Fruit fly (Drosophila melanogaster) whole organism, embryonic: ENCODE data around the gene CG11307.
A peak's percentile ranks its signal among the peaks of the same experiment; 100 is the strongest.

Experiments
- Ada2b ChIP-seq: fragments of 200-800 bp; sonication (Bioruptor generic); IDR thresholded peaks from 2 replicates; pipeline ENCODE4 v1.3.6; 2022; ENCODE audit warnings: missing biosample characterization, missing genetic modification characterization
- Bteb2 ChIP-seq: fragments of 200-800 bp; sonication (Bioruptor generic); optimal IDR thresholded peaks from 2 replicates; lab custom pipeline; 2016; ENCODE audit warnings: missing biosample characterization, missing genetic modification characterization
- CG10959 ChIP-seq: fragments of 200-800 bp; sonication (Bioruptor generic); IDR thresholded peaks from 2 replicates; pipeline ENCODE4 v1.3.6; 2022; ENCODE audit warnings: missing biosample characterization, missing genetic modification characterization
- CG15073 ChIP-seq: fragments of 200-800 bp; sonication (Bioruptor generic); optimal IDR thresholded peaks from 2 replicates; lab custom pipeline; 2016; ENCODE audit warnings: missing biosample characterization, missing genetic modification characterization
- CG1529 ChIP-seq: fragments of 200-800 bp; sonication (Bioruptor generic); optimal IDR thresholded peaks from 3 replicates; lab custom pipeline; 2018; ENCODE audit warnings: missing biosample characterization, missing genetic modification characterization
- CG16813 ChIP-seq: fragments of 200-800 bp; sonication (Bioruptor generic); IDR thresholded peaks from 3 replicates; pipeline ENCODE4 v1.3.6; 2022; ENCODE audit warnings: missing biosample characterization, missing genetic modification characterization; ENCODE audit not compliant: partially characterized antibody
- CG17186 ChIP-seq: fragments of 200-800 bp; sonication (Bioruptor generic); optimal IDR thresholded peaks from 3 replicates; lab custom pipeline; 2017; ENCODE audit warnings: missing biosample characterization, missing genetic modification reagents, missing genetic modification characterization
- CG17612 ChIP-seq: fragments of 200-800 bp; sonication (Bioruptor generic); IDR thresholded peaks from 2 replicates; pipeline ENCODE4 v1.3.6; 2022; ENCODE audit warnings: missing biosample characterization, missing genetic modification characterization
- CG18011 ChIP-seq: fragments of 200-800 bp; sonication (Bioruptor generic); optimal IDR thresholded peaks from 2 replicates; lab custom pipeline; 2017; ENCODE audit warnings: missing biosample characterization, missing genetic modification characterization, mild to moderate bottlenecking, moderate library complexity, missing genotype
- CG18476 ChIP-seq: fragments of 200-800 bp; sonication (Bioruptor generic); optimal IDR thresholded peaks from 2 replicates; lab custom pipeline; 2016; ENCODE audit warnings: missing biosample characterization, mild to moderate bottlenecking, missing genetic modification characterization
- CG31441 ChIP-seq: fragments of 200-800 bp; sonication (Bioruptor generic); IDR thresholded peaks from 2 replicates; pipeline ENCODE4 v1.3.6; 2022; ENCODE audit warnings: missing biosample characterization, missing genetic modification characterization
- CG34224 ChIP-seq: fragments of 200-800 bp; sonication (Bioruptor generic); IDR thresholded peaks from 3 replicates; pipeline ENCODE4 v1.3.6; 2022; ENCODE audit warnings: missing biosample characterization, missing genetic modification characterization; ENCODE audit not compliant: partially characterized antibody
- CG34376 ChIP-seq: fragments of 200-800 bp; sonication (Bioruptor generic); optimal IDR thresholded peaks from 2 replicates; lab custom pipeline; 2018; ENCODE audit warnings: missing biosample characterization, mild to moderate bottlenecking, missing genetic modification characterization
- CG4730 ChIP-seq: fragments of 200-800 bp; sonication (Bioruptor generic); IDR thresholded peaks from 2 replicates; pipeline ENCODE4 v1.3.6; 2022; ENCODE audit warnings: missing biosample characterization, missing genetic modification characterization
- CG5245 ChIP-seq: fragments of 200-800 bp; sonication (Bioruptor generic); optimal IDR thresholded peaks from 3 replicates; lab custom pipeline; 2016; ENCODE audit warnings: missing biosample characterization, missing genetic modification characterization
- CG6854 ChIP-seq: fragments of 200-800 bp; sonication (Bioruptor generic); optimal IDR thresholded peaks from 3 replicates; lab custom pipeline; 2017; ENCODE audit warnings: missing biosample characterization, mild to moderate bottlenecking, missing genetic modification characterization
- CG7357 ChIP-seq: fragments of 200-800 bp; sonication (Bioruptor generic); IDR thresholded peaks from 3 replicates; pipeline ENCODE4 v1.3.6; 2022; ENCODE audit warnings: missing biosample characterization, missing genetic modification characterization
- CG7839 ChIP-seq: fragments of 200-800 bp; sonication (Bioruptor generic); optimal IDR thresholded peaks from 3 replicates; lab custom pipeline; 2018; ENCODE audit warnings: missing biosample characterization, mild to moderate bottlenecking, missing genetic modification characterization, moderate library complexity
- CG8924 ChIP-seq: fragments of 200-800 bp; optimal IDR thresholded peaks from 3 replicates; lab custom pipeline; 2019; ENCODE audit warnings: missing biosample characterization, mild to moderate bottlenecking, missing genetic modification characterization, moderate library complexity
- CG9609 ChIP-seq: fragments of 200-800 bp; sonication (Bioruptor generic); optimal IDR thresholded peaks from 3 replicates; lab custom pipeline; 2016; ENCODE audit warnings: missing biosample characterization, missing genetic modification characterization
- CkIIα-i1 ChIP-seq: fragments of 200-800 bp; sonication (Bioruptor generic); IDR thresholded peaks from 2 replicates; pipeline ENCODE4 v1.3.6; 2022; ENCODE audit warnings: missing biosample characterization, missing genetic modification characterization
- ERR ChIP-seq: fragments of 200-800 bp; sonication (Bioruptor generic); optimal IDR thresholded peaks from 2 replicates; lab custom pipeline; 2016; ENCODE audit warnings: missing biosample characterization, missing genetic modification characterization
- Eip74EF ChIP-seq, 2 experiments: fragments of 200-800 bp in 1 of 2; fragments of >200 bp in 1 of 2; sonication (Bioruptor generic) in 1 of 2; optimal IDR thresholded peaks; 2 replicates each; lab custom pipeline; 2017 to 2019; ENCODE audit warnings: missing biosample characterization in 2 of 2, missing genetic modification characterization in 2 of 2, mild to moderate bottlenecking in 1 of 2, moderate library complexity in 1 of 2
- Ets97D ChIP-seq: fragments of 200-800 bp; sonication (Bioruptor generic); optimal IDR thresholded peaks from 3 replicates; lab custom pipeline; 2016; ENCODE audit warnings: missing biosample characterization, missing genetic modification characterization
- HLH54F ChIP-seq: fragments of 200-800 bp; sonication (Bioruptor generic); optimal IDR thresholded peaks from 3 replicates; lab custom pipeline; 2016; ENCODE audit warnings: missing biosample characterization, missing genetic modification characterization
- Hmr ChIP-seq: fragments of 200-800 bp; sonication (Bioruptor generic); optimal IDR thresholded peaks from 3 replicates; lab custom pipeline; 2017; ENCODE audit warnings: mild to moderate bottlenecking, missing biosample characterization, missing genetic modification reagents, missing genetic modification characterization
- Lpt ChIP-seq: fragments of >200 bp; optimal IDR thresholded peaks from 2 replicates; lab custom pipeline; 2018; ENCODE audit warnings: missing biosample characterization, missing genetic modification characterization
- MBD-R2 ChIP-seq: fragments of 200-800 bp; sonication (Bioruptor generic); IDR thresholded peaks from 2 replicates; pipeline ENCODE4 v1.3.6; 2022; ENCODE audit warnings: missing biosample characterization, missing genetic modification characterization
- Med ChIP-seq: fragments of 200-800 bp; sonication (Bioruptor generic); peaks from one replicate; lab custom pipeline; 2016; ENCODE audit warnings: missing biosample characterization, missing genetic modification characterization, mild to moderate bottlenecking, inconsistent platforms, moderate library complexity
- ap ChIP-seq: fragments of 200-800 bp; sonication (Bioruptor generic); IDR thresholded peaks from 2 replicates; pipeline ENCODE4 v1.3.6; 2022; ENCODE audit warnings: missing biosample characterization, missing genetic modification characterization
- ash1 ChIP-seq: fragments of 200-800 bp; sonication (Bioruptor generic); optimal IDR thresholded peaks from 2 replicates; lab custom pipeline; 2018; ENCODE audit warnings: missing biosample characterization, mild to moderate bottlenecking, missing genetic modification characterization
- br ChIP-seq: fragments of >200 bp; optimal IDR thresholded peaks from 2 replicates; lab custom pipeline; 2017
- cas ChIP-seq: fragments of 200-800 bp; sonication (Bioruptor generic); IDR thresholded peaks from 2 replicates; pipeline ENCODE4 v1.3.6; 2022; ENCODE audit warnings: missing biosample characterization, missing genetic modification characterization
- danr ChIP-seq: fragments of 200-800 bp; sonication (Bioruptor generic); IDR thresholded peaks from 2 replicates; pipeline ENCODE4 v1.3.6; 2022; ENCODE audit warnings: missing biosample characterization, missing genetic modification characterization
- dysf ChIP-seq: fragments of 200-800 bp; sonication (Bioruptor generic); IDR thresholded peaks from 3 replicates; pipeline ENCODE4 v1.3.6; 2022; ENCODE audit warnings: missing biosample characterization, missing genetic modification characterization
- eve ChIP-seq, 2 experiments: fragments of >200 bp; optimal IDR thresholded peaks; 2 replicates each; lab custom pipeline; 2017; ENCODE audit warnings: missing biosample characterization in 2 of 2, missing genetic modification characterization in 2 of 2
- ftz-f1 ChIP-seq: fragments of 200-800 bp; sonication (Bioruptor generic); optimal IDR thresholded peaks from 2 replicates; lab custom pipeline; 2016; ENCODE audit warnings: missing biosample characterization, missing genetic modification characterization
- h ChIP-seq: fragments of >200 bp; optimal IDR thresholded peaks from 2 replicates; lab custom pipeline; 2017
- lola ChIP-seq, 3 experiments: fragments of >200 bp in 2 of 3; fragments of 200-800 bp in 1 of 3; sonication (Bioruptor generic) in 1 of 3; optimal IDR thresholded peaks; 2 replicates each; lab custom pipeline; 2017 to 2019; ENCODE audit warnings: missing biosample characterization in 3 of 3, missing genetic modification characterization in 3 of 3, mild to moderate bottlenecking in 1 of 3, moderate library complexity in 1 of 3
- mld ChIP-seq: fragments of 200-800 bp; sonication (Bioruptor generic); IDR thresholded peaks from 3 replicates; pipeline ENCODE4 v1.3.6; 2022; ENCODE audit warnings: missing biosample characterization, missing genetic modification characterization; ENCODE audit not compliant: partially characterized antibody
- otp ChIP-seq: fragments of 200-800 bp; sonication (Bioruptor generic); IDR thresholded peaks from 3 replicates; pipeline ENCODE4, ENCODE4 v1.3.6; 2022; ENCODE audit warnings: missing biosample characterization, missing genetic modification characterization
- phol ChIP-seq: fragments of 200-800 bp; sonication (Bioruptor generic); optimal IDR thresholded peaks from 3 replicates; lab custom pipeline; 2018; ENCODE audit warnings: missing biosample characterization, mild to moderate bottlenecking, missing genetic modification characterization, moderate library complexity
- pita ChIP-seq: fragments of 200-800 bp; sonication (Bioruptor generic); optimal IDR thresholded peaks from 2 replicates; lab custom pipeline; 2017; ENCODE audit warnings: missing biosample characterization, mild to moderate bottlenecking, missing genetic modification characterization
- ranshi ChIP-seq: fragments of 200-800 bp; sonication (Bioruptor generic); IDR thresholded peaks from 2 replicates; pipeline ENCODE4 v1.3.6; 2022; ENCODE audit warnings: missing biosample characterization, missing genetic modification characterization
- run ChIP-seq: fragments of 200-800 bp; sonication (Bioruptor generic); optimal IDR thresholded peaks from 3 replicates; lab custom pipeline; 2018; ENCODE audit warnings: missing biosample characterization, mild to moderate bottlenecking, missing genetic modification characterization
- sens ChIP-seq: fragments of 200-800 bp; sonication (Bioruptor generic); peaks from one replicate; lab custom pipeline; 2016; ENCODE audit warnings: missing biosample characterization, missing genetic modification characterization
- sens-2 ChIP-seq: fragments of 200-800 bp; sonication (Bioruptor generic); IDR thresholded peaks from 2 replicates; pipeline ENCODE4 v1.3.6; 2022; ENCODE audit warnings: missing biosample characterization, missing genetic modification characterization
- slbo ChIP-seq: fragments of 200-800 bp; sonication (Bioruptor generic); IDR thresholded peaks from 2 replicates; pipeline ENCODE4 v1.3.6; 2022; ENCODE audit warnings: missing biosample characterization, missing genetic modification characterization
- tin ChIP-seq: fragments of 200-800 bp; sonication (Bioruptor generic); optimal IDR thresholded peaks from 3 replicates; lab custom pipeline; 2016; ENCODE audit warnings: missing biosample characterization, missing genetic modification characterization
- tll ChIP-seq, 2 experiments: fragments of 200-800 bp in 1 of 2; fragments of >200 bp in 1 of 2; sonication (Bioruptor generic) in 1 of 2; optimal IDR thresholded peaks; 2 replicates each; lab custom pipeline; 2017 to 2019; ENCODE audit warnings: missing biosample characterization in 2 of 2, missing genetic modification characterization in 2 of 2, mild to moderate bottlenecking in 1 of 2, moderate library complexity in 1 of 2
- trh ChIP-seq: fragments of 200-800 bp; sonication (Bioruptor generic); optimal IDR thresholded peaks from 2 replicates; lab custom pipeline; 2016; ENCODE audit warnings: missing biosample characterization, missing genetic modification characterization
- yki ChIP-seq: fragments of >200 bp; optimal IDR thresholded peaks from 3 replicates; lab custom pipeline; 2018

CG11307 gene

dm6 chr3L:21652768-21653167, 35.3 kb downstream of the CG11307 start (continued):
- TF ChIP-seq ERR (GFP tag; lab: Kevin White, UChicago): peak; percentile 21
- TF ChIP-seq cas (GFP tag; lab: Robert Waterston, UW): no peak
- peak; percentile 32; the same call in 1 of the 2 replicates for TF ChIP-seq sens-2 (GFP tag; lab: Robert Waterston, UW)
- peak; percentile 47 for TF ChIP-seq CG15073 (GFP tag; lab: Kevin White, UChicago)
- TF ChIP-seq ftz-f1 (GFP tag; lab: Kevin White, UChicago): peak; percentile 31
- no peak for TF ChIP-seq Lpt
- no peak for TF ChIP-seq CkIIα-i1 (GFP tag; lab: Robert Waterston, UW)
- peak; percentile 75 for TF ChIP-seq CG7839
- no peak for TF ChIP-seq CG18476 (GFP tag; lab: Kevin White, UChicago)
- peak; percentile 49; the same call in 1 of the 3 replicates for TF ChIP-seq otp
- TF ChIP-seq lola (GFP tag; optimal IDR thresholded peaks at IDR 0.05; lab: Kevin White, UChicago): peak in 1 of 3 experiments; percentile 26
- peak; percentile 87 for TF ChIP-seq slbo (GFP tag; lab: Robert Waterston, UW)
- peak; percentile 80 for TF ChIP-seq dysf (GFP tag; lab: Robert Waterston, UW)
- no peak for TF ChIP-seq trh (GFP tag; lab: Kevin White, UChicago)
- no peak for TF ChIP-seq eve (GFP tag; optimal IDR thresholded peaks at IDR 0.05; lab: Kevin White, UChicago)
- no peak for TF ChIP-seq br (lab: Kevin White, UChicago)
- TF ChIP-seq CG5245 (GFP tag; lab: Kevin White, UChicago): peak; percentile 87
- no peak for TF ChIP-seq run (tag; lab: Kevin White, UChicago)
- no peak for TF ChIP-seq CG8924 (tag; lab: Kevin White, UChicago)
- TF ChIP-seq tll (GFP tag; optimal IDR thresholded peaks at IDR 0.05; lab: Kevin White, UChicago): no peak
- no peak for TF ChIP-seq CG6854 (GFP tag; lab: Kevin White, UChicago)
- peak; percentile 27; the same call in 1 of the 2 replicates for TF ChIP-seq Ada2b (GFP tag; lab: Robert Waterston, UW)
- TF ChIP-seq CG34376 (GFP tag; lab: Kevin White, UChicago): no peak
- peak; percentile 59; the same call in 1 of the 3 replicates for TF ChIP-seq CG7357
- TF ChIP-seq CG18011 (GFP tag; lab: Kevin White, UChicago): no peak
- no peak for TF ChIP-seq ash1 (GFP tag; lab: Kevin White, UChicago)
- TF ChIP-seq mld: no peak
- peak; percentile 89 for TF ChIP-seq sens (GFP tag; lab: Kevin White, UChicago)
- TF ChIP-seq tin (GFP tag; lab: Kevin White, UChicago): peak; percentile 83
- no peak for TF ChIP-seq CG17612
- peak; percentile 69 for TF ChIP-seq CG10959 (GFP tag; lab: Robert Waterston, UW)
- TF ChIP-seq CG4730 (GFP tag; lab: Robert Waterston, UW): 0 out of 2 replicates have a peak, but pooled peaks have one; percentile 18
- TF ChIP-seq pita (GFP tag; lab: Kevin White, UChicago): peak; percentile 61
- no peak for TF ChIP-seq danr (GFP tag; lab: Robert Waterston, UW)
- peak; percentile 65 for TF ChIP-seq phol (tag; lab: Kevin White, UChicago)
- no peak for TF ChIP-seq yki
- TF ChIP-seq Eip74EF (GFP tag; optimal IDR thresholded peaks at IDR 0.05; lab: Kevin White, UChicago): no peak
- no peak for TF ChIP-seq CG1529 (GFP tag; lab: Kevin White, UChicago)
- peak; percentile 11 for TF ChIP-seq Bteb2 (GFP tag; lab: Kevin White, UChicago)
- TF ChIP-seq MBD-R2 (GFP tag; lab: Robert Waterston, UW): peak; percentile 29; the same call in 1 of the 2 replicates
- TF ChIP-seq CG9609 (GFP tag; lab: Kevin White, UChicago): peak; percentile 65
- TF ChIP-seq CG34224 (GFP tag; lab: Robert Waterston, UW): no peak
- TF ChIP-seq CG16813 (GFP tag; lab: Robert Waterston, UW): peak; percentile 37; the same call in 1 of the 3 replicates
- TF ChIP-seq CG17186 (GFP tag; lab: Kevin White, UChicago): no peak
- TF ChIP-seq HLH54F (GFP tag; lab: Kevin White, UChicago): peak; percentile 50
- peak; percentile 70 for TF ChIP-seq Hmr (GFP tag; lab: Kevin White, UChicago)
- peak; percentile 65 for TF ChIP-seq ranshi (GFP tag; lab: Robert Waterston, UW)
- peak; percentile 15; the same call in 1 of the 2 replicates for TF ChIP-seq ap (GFP tag; lab: Robert Waterston, UW)
- TF ChIP-seq Med: peak; percentile 97
- TF ChIP-seq h (lab: Kevin White, UChicago): no peak
- peak; percentile 37; the same call in 1 of the 2 replicates for TF ChIP-seq CG31441 (GFP tag; lab: Robert Waterston, UW)
- TF ChIP-seq Ets97D: peak; percentile 58
